Fruit fly (Drosophila melanogaster) whole organism, embryonic: Measurements from ENCODE around the gene CG1136.

Source experiments
- Atf3 ChIP-seq: fragments of 200-800 bp; sonication (Bioruptor generic); optimal IDR thresholded peaks from 3 replicates; lab custom pipeline; 2016; ENCODE audit warnings: missing biosample characterization, missing genetic modification characterization
- CG11456 ChIP-seq: fragments of 200-800 bp; sonication (Bioruptor generic); IDR thresholded peaks from 3 replicates; pipeline ENCODE4 v1.3.6; 2022; ENCODE audit warnings: missing biosample characterization, missing genetic modification characterization
- CG12219 ChIP-seq: fragments of 200-800 bp; sonication (Bioruptor generic); optimal IDR thresholded peaks from 3 replicates; lab custom pipeline; 2018; ENCODE audit warnings: missing biosample characterization, mild to moderate bottlenecking, missing genetic modification characterization
- CG15011 ChIP-seq: fragments of 200-800 bp; sonication (Bioruptor generic); optimal IDR thresholded peaks from 3 replicates; lab custom pipeline; 2018; ENCODE audit warnings: missing biosample characterization, mild to moderate bottlenecking, missing genetic modification characterization
- CG17612 ChIP-seq: fragments of 200-800 bp; sonication (Bioruptor generic); IDR thresholded peaks from 2 replicates; pipeline ENCODE4 v1.3.6; 2022; ENCODE audit warnings: missing biosample characterization, missing genetic modification characterization
- CG3065 ChIP-seq: fragments of 200-800 bp; sonication (Bioruptor generic); optimal IDR thresholded peaks from 2 replicates; lab custom pipeline; 2016; ENCODE audit warnings: missing biosample characterization, missing genetic modification characterization
- CG6689 ChIP-seq: fragments of 200-800 bp; sonication (Bioruptor generic); IDR thresholded peaks from 2 replicates; pipeline ENCODE4 v1.3.6; 2022; ENCODE audit warnings: missing biosample characterization, missing genetic modification characterization
- Deaf1 ChIP-seq: fragments of 200-800 bp; optimal IDR thresholded peaks from 3 replicates; lab custom pipeline; 2019; ENCODE audit warnings: missing biosample characterization, mild to moderate bottlenecking, missing genetic modification characterization, moderate library complexity
- Doc2 ChIP-seq: fragments of 200-800 bp; sonication (Bioruptor generic); IDR thresholded peaks from 2 replicates; pipeline ENCODE4 v1.3.6; 2022; ENCODE audit warnings: missing biosample characterization, missing genetic modification characterization
- ara ChIP-seq: fragments of 200-800 bp; sonication (Bioruptor generic); IDR thresholded peaks from 2 replicates; pipeline ENCODE4 v1.3.6; 2022; ENCODE audit warnings: missing biosample characterization, missing genetic modification characterization
- run ChIP-seq: fragments of 200-800 bp; sonication (Bioruptor generic); optimal IDR thresholded peaks from 3 replicates; lab custom pipeline; 2018; ENCODE audit warnings: missing biosample characterization, mild to moderate bottlenecking, missing genetic modification characterization
- sim ChIP-seq: fragments of 200-800 bp; sonication (Bioruptor generic); IDR thresholded peaks from 2 replicates; pipeline ENCODE4 v1.3.6; 2022; ENCODE audit warnings: missing biosample characterization, missing genetic modification characterization

DNA sequence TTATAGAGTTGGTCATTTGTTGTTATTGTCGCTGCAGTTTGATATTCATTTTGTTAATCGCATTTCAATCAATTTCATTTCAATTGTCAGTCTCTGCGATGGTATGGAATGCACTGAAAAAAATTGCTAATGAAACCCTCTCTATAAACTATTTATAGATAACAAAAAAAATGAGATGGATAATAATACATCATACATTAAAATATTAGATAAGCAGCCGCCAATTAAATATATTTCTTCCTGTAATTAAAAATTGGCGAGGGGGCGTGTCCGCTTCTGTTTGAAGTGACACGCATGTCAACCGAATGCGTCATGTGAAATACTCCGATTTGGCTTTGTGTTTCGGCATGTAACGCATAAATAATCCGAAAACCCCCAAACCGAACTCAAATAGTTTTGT, 1.9 kb upstream of the CG1136 start:
- TF ChIP-seq Doc2 (GFP tag; lab: Robert Waterston, UW) (no peak), CG6689 (GFP tag; lab: Robert Waterston, UW) (no peak), Deaf1 (tag; lab: Kevin White, UChicago) (no peak), CG11456 (GFP tag; lab: Robert Waterston, UW) (no peak), CG15011 (no peak), CG12219 (GFP tag; lab: Kevin White, UChicago) (no peak), CG17612 (GFP tag; lab: Robert Waterston, UW) (no peak), sim (GFP tag; lab: Robert Waterston, UW) (no peak), CG3065 (GFP tag; lab: Kevin White, UChicago) (no peak), run (tag; lab: Kevin White, UChicago) (no peak), Atf3 (GFP tag; lab: Kevin White, UChicago) (no peak), ara (GFP tag; lab: Robert Waterston, UW) (no peak)
